Worm (Caenorhabditis elegans) whole organism, L1 larva: Measurements from ENCODE around the gene Y46H3A.4.

Experiments
- aha-1 ChIP-seq: fragments of 150-350 bp; optimal IDR thresholded peaks from 2 replicates; lab custom pipeline; 2014; ENCODE audit warnings: missing biosample characterization, missing genetic modification characterization
- alr-1 ChIP-seq: fragments of 200-800 bp; sonication (Bioruptor generic); optimal IDR thresholded peaks from 2 replicates; lab custom pipeline; 2018; ENCODE audit warnings: borderline replicate concordance, mild to moderate bottlenecking, missing genetic modification characterization, missing compliant biosample characterization
- aly-2 ChIP-seq: fragments of 150-350 bp; optimal IDR thresholded peaks from 2 replicates; lab custom pipeline; 2014; ENCODE audit warnings: missing biosample characterization, missing genetic modification characterization
- lsy-2 ChIP-seq, 2 experiments: fragments of 150-350 bp; optimal IDR thresholded peaks; 2 replicates each; lab custom pipeline; 2014; ENCODE audit warnings: missing biosample characterization in 2 of 2, missing genetic modification characterization in 2 of 2
- nhr-84 ChIP-seq: sonication (generic microtip); optimal IDR thresholded peaks from 2 replicates; lab custom pipeline; 2017; ENCODE audit warnings: missing biosample characterization, missing genetic modification characterization
- pag-3 ChIP-seq: sonication (generic microtip); optimal IDR thresholded peaks from 2 replicates; lab custom pipeline; 2017; ENCODE audit warnings: missing genetic modification characterization, mild to moderate bottlenecking, missing compliant biosample characterization, antibody characterized with exemption, borderline replicate concordance; ENCODE audit not compliant: insufficient read depth
- skn-1 ChIP-seq: fragments of 150-350 bp; optimal IDR thresholded peaks from 2 replicates; lab custom pipeline; 2014; ENCODE audit warnings: missing biosample characterization, missing genetic modification characterization
- unc-130 ChIP-seq: fragments of 150-350 bp; optimal IDR thresholded peaks from 2 replicates; lab custom pipeline; 2017; ENCODE audit warnings: missing biosample characterization, missing genetic modification characterization, inconsistent platforms
- unc-62 ChIP-seq: fragments of 150-350 bp; optimal IDR thresholded peaks from 2 replicates; lab custom pipeline; 2014; ENCODE audit warnings: missing biosample characterization, missing genetic modification reagents, missing genetic modification characterization
- zag-1 ChIP-seq: fragments of 150-350 bp; optimal IDR thresholded peaks from 2 replicates; lab custom pipeline; 2014; ENCODE audit warnings: missing biosample characterization, missing genetic modification characterization
- ztf-11 ChIP-seq, 2 experiments: sonication (generic microtip); optimal IDR thresholded peaks; 2 replicates each; lab custom pipeline; 2016 to 2017; ENCODE audit warnings: missing genetic modification characterization in 2 of 2, missing biosample characterization in 1 of 2, missing compliant biosample characterization in 1 of 2

ce11 chrV:1811035-1811434, at the start of gene Y46H3A.4:
- TF ChIP-seq nhr-84 (tag; lab: Kevin White, UChicago) (no peak), zag-1 (tag; lab: Kevin White, UChicago) (no peak), pag-3 (no peak), alr-1 (no peak), lsy-2 (tag; optimal IDR thresholded peaks at IDR 0.05; lab: Kevin White, UChicago) (no peak), skn-1 (tag; lab: Kevin White, UChicago) (no peak), unc-130 (tag; lab: Kevin White, UChicago) (no peak), aly-2 (no peak), aha-1 (tag; lab: Kevin White, UChicago) (no peak), ztf-11 (tag; optimal IDR thresholded peaks at IDR 0.05; lab: Kevin White, UChicago) (no peak), unc-62 (GFP tag; lab: Kevin White, UChicago) (no peak)
